Fruit fly (Drosophila melanogaster): Measurements from ENCODE around the gene Apc2.

Gene Apc2

DNA sequence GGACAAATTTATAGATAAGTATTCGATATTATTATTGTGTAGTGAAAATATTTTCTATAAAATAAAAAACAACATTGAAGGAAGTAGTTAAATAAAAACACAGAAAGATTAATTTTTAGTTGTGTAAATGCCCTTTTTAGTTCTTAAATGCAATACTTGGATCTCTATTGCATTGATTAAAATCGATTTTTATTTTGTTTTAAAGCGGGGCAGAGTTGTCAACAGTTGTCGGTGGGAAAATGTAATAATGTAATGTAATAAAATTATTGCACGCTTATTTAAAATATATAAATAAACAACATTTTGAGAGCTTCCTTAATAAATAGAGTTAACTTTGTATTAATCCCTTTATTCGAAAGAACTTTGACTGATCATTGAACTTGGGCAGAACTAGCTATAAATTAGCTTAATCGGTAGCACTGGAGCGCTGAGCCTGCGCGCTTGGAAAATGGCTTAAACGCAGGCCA lies at the start of gene Apc2:
TSS of gene Apc2 (plus strand) at position 411 of the 467 bp plus-strand sequence.
- no peak for TF ChIP-seq insv (optimal IDR thresholded peaks at IDR 0.05)
- no peak for TF ChIP-seq Myc (optimal IDR thresholded peaks at IDR 0.05)
- TF ChIP-seq psq (optimal IDR thresholded peaks at IDR 0.05), result no peak
- no peak for TF ChIP-seq ttk (optimal IDR thresholded peaks at IDR 0.05)
- TF ChIP-seq h (optimal IDR thresholded peaks at IDR 0.05), result no peak
- TF ChIP-seq Sin3A (optimal IDR thresholded peaks at IDR 0.05), result no peak

DNA sequence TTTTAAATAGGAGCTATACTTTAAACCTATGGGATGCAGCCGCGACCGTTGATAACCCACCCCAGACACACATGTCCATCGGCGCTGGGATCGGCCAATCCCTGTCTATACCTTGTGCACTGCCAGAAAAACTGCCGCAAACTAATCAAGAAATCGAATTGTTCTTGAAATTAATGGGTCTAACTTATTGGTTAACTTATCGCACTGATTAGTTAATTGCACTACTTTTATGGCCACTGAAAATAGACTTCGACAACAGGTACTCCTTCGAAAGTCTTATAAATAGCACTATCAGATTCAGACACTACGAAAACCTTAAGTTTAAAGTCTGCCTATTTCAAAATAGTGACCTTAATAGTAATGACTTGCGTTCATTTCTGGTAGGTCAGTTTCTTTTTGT lies 47.6 kb upstream of the Apc2 start, which contains the start of gene CG13607:
TSS of gene CG13607 (minus strand) at position 143 of the 400 bp plus-strand sequence.
- TF ChIP-seq Myc (optimal IDR thresholded peaks at IDR 0.05) (no peak), h (optimal IDR thresholded peaks at IDR 0.05) (no peak), ttk (optimal IDR thresholded peaks at IDR 0.05) (no peak), insv (optimal IDR thresholded peaks at IDR 0.05) (no peak), psq (optimal IDR thresholded peaks at IDR 0.05) (no peak), Sin3A (optimal IDR thresholded peaks at IDR 0.05) (no peak)

dm6 chr3R:24116972-24117371 lies 46.8 kb upstream of the Apc2 start:
- TF ChIP-seq Myc (optimal IDR thresholded peaks at IDR 0.05), result no peak
- no peak for TF ChIP-seq psq (optimal IDR thresholded peaks at IDR 0.05)
- TF ChIP-seq ttk (optimal IDR thresholded peaks at IDR 0.05), result no peak
- no peak for TF ChIP-seq insv (optimal IDR thresholded peaks at IDR 0.05)
- no peak for TF ChIP-seq Sin3A (optimal IDR thresholded peaks at IDR 0.05)
- TF ChIP-seq h (optimal IDR thresholded peaks at IDR 0.05), result no peak

DNA sequence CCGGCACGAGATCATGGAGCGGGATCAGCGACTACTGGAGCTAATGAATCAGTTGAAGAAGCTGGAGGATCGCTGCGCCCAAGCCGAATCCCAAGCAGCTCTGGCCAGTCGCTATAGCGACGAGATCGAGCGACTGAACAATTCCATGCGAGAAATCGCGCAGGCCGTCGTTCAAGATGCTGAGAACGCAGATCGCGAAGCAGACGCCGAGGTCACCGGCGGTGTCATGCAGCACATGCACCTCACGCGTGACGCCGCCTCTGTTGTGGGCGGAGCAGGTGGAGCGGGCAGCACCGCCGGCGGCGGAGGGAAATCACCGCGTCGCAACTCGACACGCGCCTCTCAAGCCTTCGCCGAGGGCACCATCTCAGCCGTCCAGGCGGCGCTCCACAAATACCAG lies 42.1 kb upstream of the Apc2 start:
- TF ChIP-seq Myc (optimal IDR thresholded peaks at IDR 0.05) (no peak), insv (optimal IDR thresholded peaks at IDR 0.05) (no peak), h (optimal IDR thresholded peaks at IDR 0.05) (no peak), ttk (optimal IDR thresholded peaks at IDR 0.05) (no peak), Sin3A (optimal IDR thresholded peaks at IDR 0.05) (no peak), psq (optimal IDR thresholded peaks at IDR 0.05) (no peak)

DNA sequence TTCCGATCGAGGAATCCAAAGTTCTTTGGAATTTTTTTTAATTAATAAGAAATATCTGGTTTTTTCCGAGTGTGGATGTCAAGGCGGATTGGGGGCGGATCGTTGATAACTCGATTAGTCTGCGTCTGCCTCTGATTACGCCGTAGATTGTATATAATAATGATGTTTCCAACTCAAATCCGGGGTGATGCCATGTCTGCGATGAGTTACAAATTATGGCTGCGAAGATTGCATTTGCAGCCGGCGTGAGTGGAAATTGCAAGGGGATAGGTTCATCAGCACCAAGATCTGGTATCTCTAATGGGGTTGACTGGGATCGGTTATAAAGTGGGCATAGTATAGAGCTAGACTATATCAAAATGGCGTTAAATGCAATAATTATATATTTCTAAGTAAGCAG lies 41.4 kb upstream of the Apc2 start:
- no peak for TF ChIP-seq psq (optimal IDR thresholded peaks at IDR 0.05)
- no peak for TF ChIP-seq insv (optimal IDR thresholded peaks at IDR 0.05)
- TF ChIP-seq ttk (optimal IDR thresholded peaks at IDR 0.05), result no peak
- no peak for TF ChIP-seq Sin3A (optimal IDR thresholded peaks at IDR 0.05)
- TF ChIP-seq Myc (optimal IDR thresholded peaks at IDR 0.05), result no peak
- TF ChIP-seq h (optimal IDR thresholded peaks at IDR 0.05), result no peak

DNA sequence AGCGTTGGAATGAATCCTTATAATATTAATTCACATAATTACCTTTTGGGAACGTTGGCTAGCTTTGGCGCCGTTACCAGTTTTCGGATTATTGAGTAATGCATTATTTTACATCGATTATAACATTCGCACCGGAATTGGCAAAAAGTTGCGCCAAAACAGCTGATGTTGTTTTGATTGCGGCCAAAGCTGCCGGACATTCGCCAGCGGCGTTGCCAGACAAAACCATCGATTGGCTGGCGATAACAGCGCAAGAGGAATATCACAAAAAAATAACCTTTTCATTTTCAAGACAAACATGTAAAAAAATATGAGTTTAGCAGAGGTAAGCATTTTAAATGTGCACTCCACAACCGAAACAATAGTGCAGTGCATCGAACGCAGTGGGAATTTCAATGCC lies 33.7 kb upstream of the Apc2 start, which contains the start of the genes GatB and Tsc1:
TSS of gene GatB (minus strand) at position 176 of the 400 bp plus-strand sequence.
TSS of gene Tsc1 (plus strand) at position 228 of the 400 bp plus-strand sequence.
- no peak for TF ChIP-seq Sin3A (optimal IDR thresholded peaks at IDR 0.05)
- TF ChIP-seq insv (optimal IDR thresholded peaks at IDR 0.05), result no peak
- TF ChIP-seq Myc (optimal IDR thresholded peaks at IDR 0.05), result no peak
- no peak for TF ChIP-seq h (optimal IDR thresholded peaks at IDR 0.05)
- no peak for TF ChIP-seq ttk (optimal IDR thresholded peaks at IDR 0.05)
- no peak for TF ChIP-seq psq (optimal IDR thresholded peaks at IDR 0.05)

DNA sequence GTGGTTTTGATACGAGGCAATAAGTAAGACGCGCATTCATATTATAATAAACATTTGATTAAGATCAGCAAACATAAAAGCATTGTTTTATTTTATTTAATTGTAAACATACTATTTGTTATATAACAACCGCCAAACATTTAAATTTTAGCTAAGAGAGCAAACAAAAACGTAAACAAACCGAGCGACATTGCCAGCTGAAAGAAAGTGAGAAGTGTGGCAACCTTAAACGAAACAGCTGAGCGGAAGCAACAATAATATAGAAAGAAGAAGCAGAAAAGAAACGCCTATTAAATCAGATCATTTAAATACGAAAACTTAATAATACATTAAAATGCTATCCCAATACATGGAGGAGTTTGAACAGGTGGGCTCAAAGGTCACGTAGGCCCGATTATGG lies 29.2 kb upstream of the Apc2 start, which contains the start of gene Sec10:
TSS of gene Sec10 (plus strand) at position 252 of the 400 bp plus-strand sequence.
- TF ChIP-seq ttk (optimal IDR thresholded peaks at IDR 0.05) (no peak), h (optimal IDR thresholded peaks at IDR 0.05) (no peak), Sin3A (optimal IDR thresholded peaks at IDR 0.05) (no peak), Myc (optimal IDR thresholded peaks at IDR 0.05) (no peak), psq (optimal IDR thresholded peaks at IDR 0.05) (no peak), insv (optimal IDR thresholded peaks at IDR 0.05) (no peak)

DNA sequence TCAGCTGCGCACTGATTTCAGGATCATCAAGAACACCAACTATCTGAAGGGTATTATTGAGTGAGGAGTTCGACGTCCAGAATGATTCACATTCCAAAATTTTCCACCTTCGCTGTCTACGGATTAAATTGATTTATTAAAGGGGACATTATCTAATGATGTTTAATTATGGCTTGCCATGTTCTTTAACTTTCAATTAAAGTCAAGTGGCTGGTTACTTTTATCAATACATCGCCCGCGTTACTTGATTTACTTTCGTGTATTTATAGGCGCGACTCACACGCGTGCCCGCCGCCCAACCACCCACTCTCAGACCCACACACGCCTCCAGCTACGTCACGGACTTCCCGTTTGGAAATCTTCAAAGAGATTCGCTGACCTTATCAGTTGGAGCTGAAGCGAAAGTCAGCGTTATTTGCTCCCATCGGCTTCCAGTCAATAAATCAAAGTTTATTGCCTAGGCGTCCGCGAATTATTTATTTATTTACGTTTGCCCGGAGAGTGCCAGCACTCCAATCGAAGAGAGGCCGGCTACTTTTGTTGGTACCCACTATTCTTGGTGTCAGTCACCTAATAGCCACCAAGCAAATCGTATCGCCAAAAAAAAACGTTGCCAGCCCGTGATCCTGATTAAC lies 26.3 kb upstream of the Apc2 start, which contains the start of gene Npc2f:
TSS of gene Npc2f (plus strand) at position 585 of the 635 bp plus-strand sequence.
- TF ChIP-seq Sin3A (optimal IDR thresholded peaks at IDR 0.05) (no peak), h (optimal IDR thresholded peaks at IDR 0.05) (no peak), psq (optimal IDR thresholded peaks at IDR 0.05) (no peak), insv (optimal IDR thresholded peaks at IDR 0.05) (no peak), Myc (optimal IDR thresholded peaks at IDR 0.05) (no peak), ttk (optimal IDR thresholded peaks at IDR 0.05) (no peak)

DNA sequence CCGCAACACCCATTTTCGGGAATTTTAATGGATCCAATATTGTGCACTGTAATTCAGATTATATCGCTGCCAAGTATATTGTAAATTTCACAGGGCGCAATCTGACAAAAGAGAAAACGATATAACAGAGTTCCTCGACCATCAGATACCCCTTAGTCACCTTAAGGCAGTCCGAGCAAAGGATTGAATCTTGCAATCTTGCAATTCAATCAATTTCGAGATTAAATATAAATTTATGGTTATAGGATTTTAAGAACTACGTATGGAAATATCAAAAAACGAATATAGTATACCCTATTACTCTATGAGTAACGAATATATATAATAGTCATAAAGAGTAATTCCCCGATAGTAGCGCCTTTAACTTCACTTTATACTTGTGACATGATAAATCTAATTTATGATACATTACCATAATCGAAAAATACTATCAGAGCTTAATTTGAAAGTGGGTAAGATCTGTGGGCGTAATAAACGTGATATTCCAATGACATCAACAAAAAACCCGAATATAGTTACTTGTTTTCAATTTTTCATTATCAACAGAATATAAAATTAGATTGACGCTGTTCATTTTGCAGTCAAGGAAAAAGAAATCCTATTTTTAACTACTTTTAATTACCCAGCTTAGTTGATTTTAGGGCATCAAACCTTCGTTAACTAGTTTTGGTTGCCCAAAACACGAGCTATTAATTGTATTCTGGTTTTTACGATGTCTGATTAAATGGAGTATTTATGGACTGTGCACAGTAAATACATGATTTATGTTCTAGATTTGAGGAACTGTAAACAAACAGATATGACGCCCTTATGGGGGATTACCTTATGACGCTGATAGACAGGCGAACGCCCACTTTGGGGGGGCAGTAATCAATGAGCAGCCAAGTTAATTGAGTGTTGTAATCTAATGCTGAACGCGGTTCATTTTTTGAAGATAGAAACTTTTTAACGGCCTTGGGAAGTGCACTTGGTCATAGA lies 25.0 kb upstream of the Apc2 start:
- TF ChIP-seq Myc (optimal IDR thresholded peaks at IDR 0.05), result no peak
- TF ChIP-seq insv (optimal IDR thresholded peaks at IDR 0.05), result no peak
- TF ChIP-seq ttk (optimal IDR thresholded peaks at IDR 0.05), result no peak
- TF ChIP-seq Sin3A (optimal IDR thresholded peaks at IDR 0.05), result no peak
- no peak for TF ChIP-seq h (optimal IDR thresholded peaks at IDR 0.05)
- no peak for TF ChIP-seq psq (optimal IDR thresholded peaks at IDR 0.05)

DNA sequence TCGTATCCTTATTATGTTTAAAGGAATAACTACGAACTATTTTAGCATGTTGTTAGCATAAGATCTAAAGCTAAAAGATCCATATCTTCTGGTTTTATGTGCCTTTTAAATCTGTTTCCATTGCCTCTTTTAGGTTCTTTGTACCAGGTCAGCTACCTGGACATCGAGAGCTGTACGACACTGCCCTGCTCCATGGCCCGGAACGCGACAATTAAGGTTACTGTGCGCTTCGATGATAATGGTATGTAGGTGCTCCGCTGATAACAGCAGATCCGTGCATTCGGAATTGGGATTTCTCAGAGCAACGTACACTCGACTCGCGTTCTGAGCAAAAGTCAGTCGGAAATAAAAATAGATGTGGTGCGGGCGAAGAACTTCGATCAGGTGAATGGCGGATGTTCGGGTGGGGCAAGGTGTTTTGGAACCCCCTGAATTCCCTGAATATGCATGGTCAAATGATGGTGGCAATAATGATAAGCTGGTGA lies 24.1 kb upstream of the Apc2 start:
- TF ChIP-seq Sin3A (optimal IDR thresholded peaks at IDR 0.05) (no peak), insv (optimal IDR thresholded peaks at IDR 0.05) (no peak), ttk (optimal IDR thresholded peaks at IDR 0.05) (no peak), h (optimal IDR thresholded peaks at IDR 0.05) (no peak), Myc (optimal IDR thresholded peaks at IDR 0.05) (no peak), psq (optimal IDR thresholded peaks at IDR 0.05) (no peak)

- TF ChIP-seq insv (optimal IDR thresholded peaks at IDR 0.05) (no peak), psq (optimal IDR thresholded peaks at IDR 0.05) (no peak), Sin3A (optimal IDR thresholded peaks at IDR 0.05) (no peak), h (optimal IDR thresholded peaks at IDR 0.05) (no peak), ttk (optimal IDR thresholded peaks at IDR 0.05) (no peak), Myc (optimal IDR thresholded peaks at IDR 0.05) (no peak)
These were observed 22.7 kb upstream of the Apc2 start, which contains the start of gene Kal1 for dm6 chr3R:24141013-24141592. Kal1 (plus strand) TSS chr3R:24141395.

All from Kc167 (cell line).